Fruit fly (Drosophila melanogaster) whole organism, embryonic: ENCODE measurements around the gene Pp2C1.

Experiments
- Blimp-1 ChIP-seq: fragments of 200-800 bp; sonication (Bioruptor generic); optimal IDR thresholded peaks from 3 replicates; lab custom pipeline; 2018; ENCODE audit warnings: missing biosample characterization, missing genetic modification characterization, mild to moderate bottlenecking, moderate library complexity, missing genetic modification reagents
- CG10209 ChIP-seq: fragments of 200-800 bp; sonication (Bioruptor generic); optimal IDR thresholded peaks from 3 replicates; lab custom pipeline; 2017; ENCODE audit warnings: missing biosample characterization, mild to moderate bottlenecking, missing genetic modification characterization, missing genetic modification reagents
- CG10366 ChIP-seq: fragments of 200-800 bp; sonication (Bioruptor generic); IDR thresholded peaks from 2 replicates; pipeline ENCODE4 v1.3.6; 2022; ENCODE audit warnings: missing biosample characterization, missing genetic modification characterization
- CG11456 ChIP-seq: fragments of 200-800 bp; sonication (Bioruptor generic); IDR thresholded peaks from 3 replicates; pipeline ENCODE4 v1.3.6; 2022; ENCODE audit warnings: missing biosample characterization, missing genetic modification characterization
- CG13287 ChIP-seq: fragments of 200-800 bp; sonication (Bioruptor generic); IDR thresholded peaks from 2 replicates; pipeline ENCODE4 v1.3.6; 2022; ENCODE audit warnings: missing biosample characterization, missing genetic modification characterization; ENCODE audit not compliant: partially characterized antibody
- CG13894 ChIP-seq: fragments of 200-800 bp; sonication (Bioruptor generic); optimal IDR thresholded peaks from 3 replicates; lab custom pipeline; 2018; ENCODE audit warnings: missing biosample characterization, mild to moderate bottlenecking, missing genetic modification characterization, moderate library complexity
- CG16813 ChIP-seq: fragments of 200-800 bp; sonication (Bioruptor generic); IDR thresholded peaks from 3 replicates; pipeline ENCODE4 v1.3.6; 2022; ENCODE audit warnings: missing biosample characterization, missing genetic modification characterization; ENCODE audit not compliant: partially characterized antibody
- CG18262 ChIP-seq: fragments of 200-800 bp; optimal IDR thresholded peaks from 3 replicates; lab custom pipeline; 2019; ENCODE audit warnings: missing biosample characterization, mild to moderate bottlenecking, missing genetic modification characterization, moderate library complexity
- CG2120 ChIP-seq: fragments of 200-800 bp; sonication (Bioruptor generic); optimal IDR thresholded peaks from 3 replicates; lab custom pipeline; 2016; ENCODE audit warnings: missing biosample characterization, missing genetic modification characterization
- CG2712 ChIP-seq: fragments of 200-800 bp; optimal IDR thresholded peaks from 3 replicates; lab custom pipeline; 2019; ENCODE audit warnings: missing biosample characterization, mild to moderate bottlenecking, missing genetic modification characterization, moderate library complexity
- CG30403 ChIP-seq: fragments of 200-800 bp; sonication (Bioruptor generic); optimal IDR thresholded peaks from 3 replicates; lab custom pipeline; 2016; ENCODE audit warnings: missing biosample characterization, missing genetic modification characterization
- CG3726 ChIP-seq: fragments of 200-800 bp; sonication (Bioruptor generic); IDR thresholded peaks from 3 replicates; pipeline ENCODE4, ENCODE4 v1.3.6; 2022; ENCODE audit warnings: missing biosample characterization, missing genetic modification characterization
- CG6813 ChIP-seq: fragments of 200-800 bp; sonication (Bioruptor generic); optimal IDR thresholded peaks from 2 replicates; lab custom pipeline; 2017; ENCODE audit warnings: missing biosample characterization, missing genetic modification characterization, mild to moderate bottlenecking, moderate library complexity, missing genetic modification reagents
- CG7556 ChIP-seq: fragments of 200-800 bp; sonication (Bioruptor generic); optimal IDR thresholded peaks from 2 replicates; lab custom pipeline; 2017; ENCODE audit warnings: missing biosample characterization, mild to moderate bottlenecking, missing genetic modification characterization
- CG9727 ChIP-seq: fragments of 200-800 bp; sonication (Bioruptor generic); optimal IDR thresholded peaks from 3 replicates; lab custom pipeline; 2017; ENCODE audit warnings: missing biosample characterization, mild to moderate bottlenecking, missing genetic modification characterization
- D19B ChIP-seq: fragments of 200-800 bp; sonication (Bioruptor generic); optimal IDR thresholded peaks from 2 replicates; lab custom pipeline; 2017; ENCODE audit warnings: missing biosample characterization, mild to moderate bottlenecking, missing genetic modification characterization
- Dll ChIP-seq: fragments of 200-800 bp; sonication (Bioruptor generic); IDR thresholded peaks from 4 replicates; pipeline ENCODE4 v1.3.6; 2022; ENCODE audit warnings: missing biosample characterization, missing genetic modification characterization; ENCODE audit not compliant: partially characterized antibody
- E2f2 ChIP-seq: fragments of 200-800 bp; sonication (Bioruptor generic); IDR thresholded peaks from 2 replicates; pipeline ENCODE4 v1.3.6; 2022; ENCODE audit warnings: missing biosample characterization, missing genetic modification characterization
- Gug ChIP-seq: fragments of 200-800 bp; sonication (Bioruptor generic); IDR thresholded peaks from 4 replicates; pipeline ENCODE4 v1.3.6; 2022; ENCODE audit warnings: missing biosample characterization, missing genetic modification characterization
- Hand ChIP-seq: fragments of 200-800 bp; sonication (Bioruptor generic); optimal IDR thresholded peaks from 2 replicates; lab custom pipeline; 2017; ENCODE audit warnings: mild to moderate bottlenecking, missing biosample characterization, missing genetic modification reagents, missing genetic modification characterization
- HmgD ChIP-seq: fragments of 200-800 bp; sonication (Bioruptor generic); optimal IDR thresholded peaks from 3 replicates; lab custom pipeline; 2016; ENCODE audit warnings: missing biosample characterization, missing genetic modification characterization
- Hmr ChIP-seq: fragments of 200-800 bp; sonication (Bioruptor generic); optimal IDR thresholded peaks from 3 replicates; lab custom pipeline; 2017; ENCODE audit warnings: mild to moderate bottlenecking, missing biosample characterization, missing genetic modification reagents, missing genetic modification characterization
- Hr3 ChIP-seq: fragments of 200-800 bp; sonication (Bioruptor generic); optimal IDR thresholded peaks from 3 replicates; lab custom pipeline; 2016; ENCODE audit warnings: missing biosample characterization, missing genetic modification characterization
- Kr ChIP-seq: fragments of 200-800 bp; sonication (Bioruptor generic); optimal IDR thresholded peaks from 2 replicates; lab custom pipeline; 2017; ENCODE audit warnings: missing biosample characterization, mild to moderate bottlenecking, missing genetic modification characterization
- Mrtf ChIP-seq: fragments of 200-800 bp; sonication (Bioruptor generic); IDR thresholded peaks from 3 replicates; pipeline ENCODE4 v1.3.6; 2022; ENCODE audit warnings: missing biosample characterization, missing genetic modification characterization
- NfI ChIP-seq: fragments of 200-800 bp; sonication (Bioruptor generic); optimal IDR thresholded peaks from 3 replicates; lab custom pipeline; 2018; ENCODE audit warnings: missing biosample characterization, mild to moderate bottlenecking, missing genetic modification characterization, moderate library complexity
- Ssrp ChIP-seq: fragments of 200-800 bp; sonication (Bioruptor generic); optimal IDR thresholded peaks from 2 replicates; lab custom pipeline; 2018; ENCODE audit warnings: missing biosample characterization, mild to moderate bottlenecking, missing genetic modification characterization, moderate library complexity
- Vsx1 ChIP-seq: fragments of 200-800 bp; sonication (Bioruptor generic); optimal IDR thresholded peaks from 2 replicates; lab custom pipeline; 2017; ENCODE audit warnings: missing biosample characterization, mild to moderate bottlenecking, missing genetic modification characterization, missing genetic modification reagents
- al ChIP-seq: fragments of 200-800 bp; sonication (Bioruptor generic); IDR thresholded peaks from 2 replicates; pipeline ENCODE4 v1.3.6; 2022; ENCODE audit warnings: missing biosample characterization, missing genetic modification characterization
- croc ChIP-seq: fragments of 200-800 bp; sonication (Bioruptor generic); conservative IDR thresholded peaks from 3 replicates; pipeline ENCODE4 v1.3.6; 2022; ENCODE audit warnings: missing biosample characterization, missing genetic modification characterization
- crol ChIP-seq: fragments of 200-800 bp; sonication (Bioruptor generic); IDR thresholded peaks from 2 replicates; pipeline ENCODE4 v1.3.6; 2022; ENCODE audit warnings: missing biosample characterization, missing genetic modification characterization
- dmrt99B ChIP-seq: fragments of 200-800 bp; sonication (Bioruptor generic); optimal IDR thresholded peaks from 2 replicates; lab custom pipeline; 2018; ENCODE audit warnings: missing biosample characterization, mild to moderate bottlenecking, missing genetic modification characterization, moderate library complexity
- esg ChIP-seq: fragments of 200-800 bp; sonication (Bioruptor generic); conservative IDR thresholded peaks from 2 replicates; pipeline ENCODE4 v1.3.6; 2022; ENCODE audit warnings: missing biosample characterization, missing genetic modification characterization
- ewg ChIP-seq: fragments of 200-800 bp; sonication (Bioruptor generic); optimal IDR thresholded peaks from 3 replicates; lab custom pipeline; 2017; ENCODE audit warnings: mild to moderate bottlenecking, missing biosample characterization, missing genetic modification reagents, missing genetic modification characterization
- eyg ChIP-seq: fragments of 200-800 bp; sonication (Bioruptor generic); optimal IDR thresholded peaks from 3 replicates; lab custom pipeline; 2016; ENCODE audit warnings: missing biosample characterization, missing genetic modification characterization
- fd102C ChIP-seq: fragments of 200-800 bp; sonication (Bioruptor generic); optimal IDR thresholded peaks from 2 replicates; lab custom pipeline; 2018; ENCODE audit warnings: missing biosample characterization, mild to moderate bottlenecking, missing genetic modification characterization, moderate library complexity
- fd96Cb ChIP-seq: fragments of 200-800 bp; sonication (Bioruptor generic); optimal IDR thresholded peaks from 2 replicates; lab custom pipeline; 2018; ENCODE audit warnings: missing biosample characterization, mild to moderate bottlenecking, missing genetic modification characterization, moderate library complexity
- fu2 ChIP-seq: fragments of 200-800 bp; sonication (Bioruptor generic); optimal IDR thresholded peaks from 2 replicates; lab custom pipeline; 2016; ENCODE audit warnings: missing biosample characterization, missing genetic modification characterization
- grau ChIP-seq: fragments of 200-800 bp; optimal IDR thresholded peaks from 3 replicates; lab custom pipeline; 2019; ENCODE audit warnings: missing biosample characterization, mild to moderate bottlenecking, missing genetic modification characterization, moderate library complexity
- inv ChIP-seq: fragments of 200-800 bp; sonication (Bioruptor generic); IDR thresholded peaks from 2 replicates; pipeline ENCODE4 v1.3.6; 2022; ENCODE audit warnings: missing biosample characterization, missing genetic modification characterization; ENCODE audit not compliant: partially characterized antibody
- jumu ChIP-seq: fragments of 200-800 bp; sonication (Bioruptor generic); optimal IDR thresholded peaks from 3 replicates; lab custom pipeline; 2016; ENCODE audit warnings: missing biosample characterization, missing genetic modification characterization
- knrl ChIP-seq: fragments of 200-800 bp; sonication (Bioruptor generic); IDR thresholded peaks from 3 replicates; pipeline ENCODE4 v1.3.6; 2022; ENCODE audit warnings: missing biosample characterization, missing genetic modification characterization; ENCODE audit not compliant: partially characterized antibody
- pb ChIP-seq: fragments of 200-800 bp; sonication (Bioruptor generic); optimal IDR thresholded peaks from 3 replicates; lab custom pipeline; 2016; ENCODE audit warnings: missing biosample characterization, missing genetic modification characterization
- pho ChIP-seq: fragments of 200-800 bp; sonication (Bioruptor generic); optimal IDR thresholded peaks from 2 replicates; lab custom pipeline; 2016; ENCODE audit warnings: missing biosample characterization, missing genetic modification characterization
- scrt ChIP-seq: fragments of 200-800 bp; sonication (Bioruptor generic); optimal IDR thresholded peaks from 2 replicates; lab custom pipeline; 2018; ENCODE audit warnings: missing biosample characterization, mild to moderate bottlenecking, missing genetic modification characterization, moderate library complexity
- sima ChIP-seq: fragments of 200-800 bp; sonication (Bioruptor generic); optimal IDR thresholded peaks from 2 replicates; lab custom pipeline; 2016; ENCODE audit warnings: missing biosample characterization, missing genetic modification characterization
- sisA ChIP-seq: fragments of 200-800 bp; sonication (Bioruptor generic); IDR thresholded peaks from 2 replicates; pipeline ENCODE4 v1.3.6; 2022; ENCODE audit warnings: missing biosample characterization, missing genetic modification characterization
- vvl ChIP-seq: fragments of 200-800 bp; sonication (Bioruptor generic); IDR thresholded peaks from 2 replicates; pipeline ENCODE4 v1.3.6; 2022; ENCODE audit warnings: missing biosample characterization, missing genetic modification characterization
- wek ChIP-seq: fragments of 200-800 bp; sonication (Bioruptor generic); optimal IDR thresholded peaks from 3 replicates; lab custom pipeline; 2018; ENCODE audit warnings: missing biosample characterization, mild to moderate bottlenecking, missing genetic modification characterization, moderate library complexity
- zfh1 ChIP-seq: fragments of 200-800 bp; sonication (Bioruptor generic); IDR thresholded peaks from 3 replicates; pipeline ENCODE4 v1.3.6; 2022; ENCODE audit warnings: missing biosample characterization, missing genetic modification characterization

Gene Pp2C1

DNA sequence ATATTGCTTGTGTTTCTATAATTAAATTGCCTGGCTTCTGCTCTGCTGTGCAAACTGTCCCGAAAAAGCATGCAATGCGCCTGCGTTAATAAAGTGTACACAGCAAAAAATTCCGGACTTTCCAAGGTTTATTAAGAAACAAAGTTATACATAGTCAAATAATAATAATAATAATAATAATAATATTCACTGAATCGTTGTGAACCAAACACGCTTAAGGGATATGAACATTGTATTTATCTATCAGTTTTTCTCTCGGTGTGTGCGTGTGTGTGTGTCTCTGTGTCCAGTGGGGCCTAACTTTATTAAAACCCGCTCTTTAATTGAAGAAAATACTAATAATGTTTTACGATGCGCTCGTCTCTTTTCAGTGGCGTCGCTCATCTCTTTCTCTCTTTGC, 4.5 kb upstream of the Pp2C1 start (continued):
- TF ChIP-seq E2f2 (GFP tag; lab: Robert Waterston, UW) (no peak; the same call in 1 of the 2 replicates), wek (GFP tag; lab: Kevin White, UChicago) (no peak), Blimp-1 (peak; percentile 28), ewg (peak; percentile 57), scrt (peak; percentile 10), Hmr (GFP tag; lab: Kevin White, UChicago) (peak; percentile 57), grau (tag; lab: Kevin White, UChicago) (peak; percentile 43), CG9727 (peak; percentile 30), CG13894 (tag; lab: Kevin White, UChicago) (no peak), CG3726 (GFP tag; lab: Robert Waterston, UW) (no peak), sima (no peak), pb (GFP tag; lab: Kevin White, UChicago) (no peak), Kr (GFP tag; lab: Kevin White, UChicago) (no peak), CG7556 (GFP tag; lab: Kevin White, UChicago) (peak; percentile 39), CG13287 (GFP tag; lab: Robert Waterston, UW) (no peak), HmgD (GFP tag; lab: Kevin White, UChicago) (no peak), Vsx1 (no peak), inv (no peak), Mrtf (no peak), Ssrp (peak; percentile 40), sisA (GFP tag; lab: Robert Waterston, UW) (peak; percentile 44; the same call in 1 of the 2 replicates), fu2 (GFP tag; lab: Kevin White, UChicago) (no peak), pho (GFP tag; lab: Kevin White, UChicago) (no peak), D19B (peak; percentile 0), CG2120 (peak; percentile 13), Dll (GFP tag; lab: Robert Waterston, UW) (no peak), CG30403 (peak; percentile 22), CG10209 (peak; percentile 34), fd102C (no peak), Hr3 (peak; percentile 6), dmrt99B (tag; lab: Kevin White, UChicago) (peak; percentile 34), vvl (GFP tag; lab: Robert Waterston, UW) (no peak), al (GFP tag; lab: Robert Waterston, UW) (no peak), CG6813 (GFP tag; lab: Kevin White, UChicago) (peak; percentile 41), CG16813 (no peak), CG18262 (tag; lab: Kevin White, UChicago) (peak; percentile 33), Hand (peak; percentile 31), knrl (GFP tag; lab: Robert Waterston, UW) (no peak), eyg (GFP tag; lab: Kevin White, UChicago) (no peak), crol (GFP tag; lab: Robert Waterston, UW) (no peak), zfh1 (GFP tag; lab: Robert Waterston, UW) (peak; percentile 44; the same call in 1 of the 3 replicates), Gug (GFP tag; lab: Robert Waterston, UW) (0 out of 4 replicates have a peak, but pooled peaks have one; percentile 17), esg (GFP tag; lab: Robert Waterston, UW) (peak; percentile 24; the same call in 1 of the 2 replicates), CG10366 (GFP tag; lab: Robert Waterston, UW) (no peak), croc (GFP tag; lab: Robert Waterston, UW) (no peak), NfI (GFP tag; lab: Kevin White, UChicago) (peak; percentile 41), CG2712 (peak; percentile 52), fd96Cb (tag; lab: Kevin White, UChicago) (peak; percentile 15), jumu (GFP tag; lab: Kevin White, UChicago) (no peak), CG11456 (GFP tag; lab: Robert Waterston, UW) (no peak)
